Fruit fly (Drosophila melanogaster): Measurements from ENCODE around the gene mge.

mge gene

dm6 chr3L:3940075-3940819 lies 30.5 kb upstream of the mge start, which contains the start of gene CG12766:
Gene CG12766 (minus strand): TSS chr3L:3940125.
- peak; percentile 86 for TF ChIP-seq cic (GFP tag; optimal IDR thresholded peaks at IDR 0.05)
- no peak for TF ChIP-seq Clk (GFP tag; optimal IDR thresholded peaks at IDR 0.05)
- TF ChIP-seq CG11617 (GFP tag; optimal IDR thresholded peaks at IDR 0.05), result peak; percentile 70
- peak; percentile 77 for TF ChIP-seq CG14711 (tag; optimal IDR thresholded peaks at IDR 0.05)
- TF ChIP-seq CG33017 (tag; optimal IDR thresholded peaks at IDR 0.05), result peak; percentile 78
- peak; percentile 24 for TF ChIP-seq bab1 (GFP tag; optimal IDR thresholded peaks at IDR 0.05)
- TF ChIP-seq toe (GFP tag; optimal IDR thresholded peaks at IDR 0.05), result no peak
- TF ChIP-seq kay (GFP tag; ENCODE audit: borderline replicate concordance), result peak; percentile 97
- TF ChIP-seq CG5204 (GFP tag; optimal IDR thresholded peaks at IDR 0.05), result no peak
- TF ChIP-seq Mnt (GFP tag; optimal IDR thresholded peaks at IDR 0.05), result peak; percentile 56
- no peak for TF ChIP-seq Crg-1 (GFP tag; optimal IDR thresholded peaks at IDR 0.05)
- peak; percentile 86 for TF ChIP-seq CG7101 (tag; optimal IDR thresholded peaks at IDR 0.05)
- TF ChIP-seq pad (GFP tag; optimal IDR thresholded peaks at IDR 0.05), result peak; percentile 10
- TF ChIP-seq ovo (GFP tag; optimal IDR thresholded peaks at IDR 0.05), result no peak
- TF ChIP-seq cnc (optimal IDR thresholded peaks at IDR 0.05), result no peak
- peak; percentile 67 for TF ChIP-seq CG12768 (GFP tag; optimal IDR thresholded peaks at IDR 0.05)
- TF ChIP-seq CG1620 (GFP tag; optimal IDR thresholded peaks at IDR 0.05), result no peak
- peak; percentile 7 for TF ChIP-seq tj (GFP tag; optimal IDR thresholded peaks at IDR 0.05)
- TF ChIP-seq CG7045 (GFP tag; optimal IDR thresholded peaks at IDR 0.05), result peak; percentile 53
- TF ChIP-seq Hr96 (GFP tag; optimal IDR thresholded peaks at IDR 0.05), result no peak

dm6 chr3L:3937806-3938205 lies 28.1 kb upstream of the mge start, which contains the start of gene CG10866:
Gene CG10866 (minus strand): TSS chr3L:3937992.
- TF ChIP-seq ovo (GFP tag; optimal IDR thresholded peaks at IDR 0.05) (no peak), pad (GFP tag; optimal IDR thresholded peaks at IDR 0.05) (no peak), CG1620 (GFP tag; optimal IDR thresholded peaks at IDR 0.05) (no peak), CG7045 (GFP tag; optimal IDR thresholded peaks at IDR 0.05) (no peak), cnc (optimal IDR thresholded peaks at IDR 0.05) (no peak), toe (GFP tag; optimal IDR thresholded peaks at IDR 0.05) (no peak), CG12768 (GFP tag; optimal IDR thresholded peaks at IDR 0.05) (no peak), CG14711 (tag; optimal IDR thresholded peaks at IDR 0.05) (no peak), Clk (GFP tag; optimal IDR thresholded peaks at IDR 0.05) (no peak), CG33017 (tag; optimal IDR thresholded peaks at IDR 0.05) (no peak), CG11617 (GFP tag; optimal IDR thresholded peaks at IDR 0.05) (no peak), Mnt (GFP tag; optimal IDR thresholded peaks at IDR 0.05) (no peak), CG5204 (GFP tag; optimal IDR thresholded peaks at IDR 0.05) (no peak), kay (GFP tag; ENCODE audit: borderline replicate concordance) (no peak)

dm6 chr3L:3935567-3936207 lies 26.0 kb upstream of the mge start, which contains the start of gene Eip63F-1:
Gene Eip63F-1 (minus strand): TSS chr3L:3935617.
- TF ChIP-seq CG14711 (tag; optimal IDR thresholded peaks at IDR 0.05), result no peak
- TF ChIP-seq CG5204 (GFP tag; optimal IDR thresholded peaks at IDR 0.05), result no peak
- no peak for TF ChIP-seq CG7045 (GFP tag; optimal IDR thresholded peaks at IDR 0.05)
- no peak for TF ChIP-seq Clk (GFP tag; optimal IDR thresholded peaks at IDR 0.05)

dm6 chr3L:3934110-3934509 lies 24.4 kb upstream of the mge start:
- no peak for TF ChIP-seq CG33017 (tag; optimal IDR thresholded peaks at IDR 0.05)
- TF ChIP-seq CG12768 (GFP tag; optimal IDR thresholded peaks at IDR 0.05), result no peak
- no peak for TF ChIP-seq CG1620 (GFP tag; optimal IDR thresholded peaks at IDR 0.05)
- no peak for TF ChIP-seq CG7101 (tag; optimal IDR thresholded peaks at IDR 0.05)
- no peak for TF ChIP-seq pad (GFP tag; optimal IDR thresholded peaks at IDR 0.05)
- no peak for TF ChIP-seq ovo (GFP tag; optimal IDR thresholded peaks at IDR 0.05)
- no peak for TF ChIP-seq cic (GFP tag; optimal IDR thresholded peaks at IDR 0.05)
- no peak for TF ChIP-seq toe (GFP tag; optimal IDR thresholded peaks at IDR 0.05)
- no peak for TF ChIP-seq CG14711 (tag; optimal IDR thresholded peaks at IDR 0.05)
- TF ChIP-seq bab1 (GFP tag; optimal IDR thresholded peaks at IDR 0.05), result no peak
- no peak for TF ChIP-seq CG5204 (GFP tag; optimal IDR thresholded peaks at IDR 0.05)
- no peak for TF ChIP-seq Hr96 (GFP tag; optimal IDR thresholded peaks at IDR 0.05)

- no peak for TF ChIP-seq ovo (GFP tag; optimal IDR thresholded peaks at IDR 0.05)
- TF ChIP-seq CG7101 (tag; optimal IDR thresholded peaks at IDR 0.05), result no peak
- peak; percentile 59 for TF ChIP-seq kay (GFP tag; ENCODE audit: borderline replicate concordance)
- no peak for TF ChIP-seq CG14711 (tag; optimal IDR thresholded peaks at IDR 0.05)
Measured at dm6 chr3L:3933599-3933998, 23.9 kb upstream of the mge start.

- TF ChIP-seq kay (GFP tag; ENCODE audit: borderline replicate concordance), result peak; percentile 65
- no peak for TF ChIP-seq CG7045 (GFP tag; optimal IDR thresholded peaks at IDR 0.05)
- peak; percentile 25 for TF ChIP-seq CG7101 (tag; optimal IDR thresholded peaks at IDR 0.05)
Measured at dm6 chr3L:3932742-3933289, 23.1 kb upstream of the mge start.
